Worm (Caenorhabditis elegans): ENCODE measurements around the gene C28A5.6.

Gene C28A5.6

ce11 chrIII:4428797-4429196 is 505 bp downstream of the C28A5.6 start:
- TF ChIP-seq unc-3 (GFP tag; conservative IDR thresholded peaks at IDR 0.05) = peak; percentile 40; the same call in 1 of the 2 replicates
- no peak for TF ChIP-seq unc-3 (tag; optimal IDR thresholded peaks at IDR 0.05)
- no peak for TF ChIP-seq tbx-2 (tag; optimal IDR thresholded peaks at IDR 0.05)
- peak; percentile 56 for TF ChIP-seq T23F11.4 (GFP tag; optimal IDR thresholded peaks at IDR 0.05)
- TF ChIP-seq C38D4.7 (GFP tag; optimal IDR thresholded peaks at IDR 0.05) = peak; percentile 15
- peak; percentile 14 for TF ChIP-seq Y22D7AL.16 (tag; optimal IDR thresholded peaks at IDR 0.05)
- no peak for TF ChIP-seq madf-2 (tag; optimal IDR thresholded peaks at IDR 0.05)
- 0 out of 2 replicates have a peak, but pooled peaks have one; percentile 42 for TF ChIP-seq ceh-45 (GFP tag; IDR thresholded peaks at IDR 0.05)
- TF ChIP-seq sox-4 (tag; optimal IDR thresholded peaks at IDR 0.05) = peak; percentile 8
- TF ChIP-seq C08G9.2 (tag; optimal IDR thresholded peaks at IDR 0.05) = peak; percentile 10
- no peak for TF ChIP-seq ceh-6 (GFP tag; optimal IDR thresholded peaks at IDR 0.05)

ce11 chrIII:4426711-4427218 is 2.5 kb downstream of the C28A5.6 start:
- TF ChIP-seq K02D7.2 (tag; optimal IDR thresholded peaks at IDR 0.05) = peak; percentile 58
- peak; percentile 24 for TF ChIP-seq dmd-4 (tag; optimal IDR thresholded peaks at IDR 0.05; ENCODE audit: borderline replicate concordance)
- TF ChIP-seq hlh-15 (tag; optimal IDR thresholded peaks at IDR 0.05) = peak; percentile 32
- peak; percentile 14 for TF ChIP-seq lin-11 (tag; optimal IDR thresholded peaks at IDR 0.05)
- peak; percentile 5 for TF ChIP-seq fax-1 (tag; optimal IDR thresholded peaks at IDR 0.05)
- TF ChIP-seq madf-2 (tag; optimal IDR thresholded peaks at IDR 0.05) = peak; percentile 33
- TF ChIP-seq sox-2 (GFP tag; IDR thresholded peaks at IDR 0.05) = peak; percentile 91
- peak; percentile 62 for TF ChIP-seq fkh-6 (tag; optimal IDR thresholded peaks at IDR 0.05)
- TF ChIP-seq ceh-14 (tag; optimal IDR thresholded peaks at IDR 0.05) = peak; percentile 43
- TF ChIP-seq ceh-24 (tag; optimal IDR thresholded peaks at IDR 0.05) = peak; percentile 40
- peak; percentile 66 for TF ChIP-seq pat-9 (tag; optimal IDR thresholded peaks at IDR 0.05)
- peak; percentile 7 for TF ChIP-seq tbx-2 (tag; optimal IDR thresholded peaks at IDR 0.05)
- peak; percentile 17 for TF ChIP-seq ztf-16 (tag; optimal IDR thresholded peaks at IDR 0.05)
- peak; percentile 40 for TF ChIP-seq zip-5 (tag; optimal IDR thresholded peaks at IDR 0.05)
- TF ChIP-seq ttx-3 (tag; optimal IDR thresholded peaks at IDR 0.05) = peak; percentile 54
- TF ChIP-seq syd-9 (tag; optimal IDR thresholded peaks at IDR 0.05) = peak; percentile 22
- peak; percentile 63 for TF ChIP-seq ceh-2 (tag; optimal IDR thresholded peaks at IDR 0.05)
- peak; percentile 57 for TF ChIP-seq elt-2 (tag; optimal IDR thresholded peaks at IDR 0.05)
- peak; percentile 82 for TF ChIP-seq ceh-45 (GFP tag; IDR thresholded peaks at IDR 0.05)
- peak; percentile 40 for TF ChIP-seq sdc-2 (tag; optimal IDR thresholded peaks at IDR 0.05)
- peak; percentile 44 for TF ChIP-seq ref-2 (tag; optimal IDR thresholded peaks at IDR 0.05)
- TF ChIP-seq pha-2 (tag; optimal IDR thresholded peaks at IDR 0.05) = peak; percentile 64
- TF ChIP-seq ceh-34 (tag; optimal IDR thresholded peaks at IDR 0.05) = peak; percentile 32
- peak; percentile 80 for TF ChIP-seq unc-3 (GFP tag; conservative IDR thresholded peaks at IDR 0.05)
- TF ChIP-seq unc-3 (tag; optimal IDR thresholded peaks at IDR 0.05) = peak; percentile 17
- TF ChIP-seq Y22D7AL.16 (tag; optimal IDR thresholded peaks at IDR 0.05) = peak; percentile 35
- TF ChIP-seq C08G9.2 (tag; optimal IDR thresholded peaks at IDR 0.05) = peak; percentile 24
- peak; percentile 70 for TF ChIP-seq C38D4.7 (GFP tag; optimal IDR thresholded peaks at IDR 0.05)
- TF ChIP-seq ceh-19 (GFP tag; optimal IDR thresholded peaks at IDR 0.05) = peak; percentile 63
- TF ChIP-seq unc-86 (tag; optimal IDR thresholded peaks at IDR 0.05) = peak; percentile 49
- peak; percentile 42 for TF ChIP-seq ceh-6 (GFP tag; optimal IDR thresholded peaks at IDR 0.05)
- TF ChIP-seq hlh-6 (tag; optimal IDR thresholded peaks at IDR 0.05) = peak; percentile 67
- TF ChIP-seq sox-4 (tag; optimal IDR thresholded peaks at IDR 0.05) = peak; percentile 59
- peak; percentile 48 for TF ChIP-seq npax-4 (tag; optimal IDR thresholded peaks at IDR 0.05)
- peak; percentile 73 for TF ChIP-seq che-1 (tag; optimal IDR thresholded peaks at IDR 0.05)
- peak; percentile 53 for TF ChIP-seq nhr-232 (tag; optimal IDR thresholded peaks at IDR 0.05)
